Worm (Caenorhabditis elegans) whole organism, late embryonic: ENCODE results near the gene F52H2.3.

Experiments used
- F13H6.1 ChIP-seq: sonication (generic microtip); optimal IDR thresholded peaks from 2 replicates; lab custom pipeline; 2016; ENCODE audit warnings: missing genetic modification characterization, missing compliant biosample characterization
- K02D7.2 ChIP-seq: sonication (generic microtip); optimal IDR thresholded peaks from 2 replicates; lab custom pipeline; 2017; ENCODE audit warnings: mild to moderate bottlenecking, missing genetic modification characterization, missing compliant biosample characterization
- ama-1 ChIP-seq: fragments of 150-350 bp; optimal IDR thresholded peaks from 2 replicates; lab custom pipeline; 2014
- ceh-14 ChIP-seq: sonication (generic microtip); optimal IDR thresholded peaks from 2 replicates; lab custom pipeline; 2016; ENCODE audit warnings: missing genotype, missing genetic modification characterization, missing compliant biosample characterization
- ceh-2 ChIP-seq: sonication (generic microtip); optimal IDR thresholded peaks from 2 replicates; lab custom pipeline; 2016; ENCODE audit warnings: missing genotype, missing genetic modification characterization, missing compliant biosample characterization
- ceh-30 ChIP-seq: fragments of 150-350 bp; optimal IDR thresholded peaks from 2 replicates; lab custom pipeline; 2014; ENCODE audit warnings: missing biosample characterization, missing genetic modification characterization
- ceh-31 ChIP-seq: sonication (generic microtip); optimal IDR thresholded peaks from 2 replicates; lab custom pipeline; 2016; ENCODE audit warnings: missing genetic modification characterization, missing compliant biosample characterization
- ceh-34 ChIP-seq: sonication (generic microtip); optimal IDR thresholded peaks from 2 replicates; lab custom pipeline; 2016; ENCODE audit warnings: mild to moderate bottlenecking, missing genetic modification characterization, missing compliant biosample characterization
- ceh-6 ChIP-seq: fragments of 200-800 bp; sonication (Bioruptor generic); optimal IDR thresholded peaks from 2 replicates; lab custom pipeline; 2018; ENCODE audit warnings: mild to moderate bottlenecking, missing genetic modification characterization, missing compliant biosample characterization
- dmd-4 ChIP-seq: sonication (generic microtip); optimal IDR thresholded peaks from 2 replicates; lab custom pipeline; 2016; ENCODE audit warnings: borderline replicate concordance, missing genetic modification characterization, missing compliant biosample characterization
- elt-2 ChIP-seq: sonication (generic microtip); optimal IDR thresholded peaks from 2 replicates; lab custom pipeline; 2016; ENCODE audit warnings: missing genetic modification reagents, missing genetic modification characterization, missing compliant biosample characterization
- ets-4 ChIP-seq: sonication (generic microtip); optimal IDR thresholded peaks from 2 replicates; lab custom pipeline; 2016; ENCODE audit warnings: missing genetic modification characterization, missing compliant biosample characterization
- fax-1 ChIP-seq: sonication (generic microtip); optimal IDR thresholded peaks from 2 replicates; lab custom pipeline; 2016; ENCODE audit warnings: missing genotype, missing genetic modification characterization, missing compliant biosample characterization
- fkh-10 ChIP-seq: fragments of 150-350 bp; optimal IDR thresholded peaks from 2 replicates; lab custom pipeline; 2014; ENCODE audit warnings: missing biosample characterization, missing genetic modification reagents, missing genetic modification characterization
- gmeb-2 ChIP-seq: sonication (generic microtip); optimal IDR thresholded peaks from 2 replicates; lab custom pipeline; 2016; ENCODE audit warnings: missing genetic modification characterization, inconsistent platforms, missing compliant biosample characterization
- hlh-15 ChIP-seq: sonication (generic microtip); optimal IDR thresholded peaks from 2 replicates; lab custom pipeline; 2016; ENCODE audit warnings: missing genetic modification characterization, missing compliant biosample characterization
- hlh-6 ChIP-seq: sonication (generic microtip); optimal IDR thresholded peaks from 2 replicates; lab custom pipeline; 2016; ENCODE audit warnings: missing genotype, missing genetic modification characterization, missing compliant biosample characterization
- hlh-8 ChIP-seq: sonication (generic microtip); optimal IDR thresholded peaks from 2 replicates; lab custom pipeline; 2016; ENCODE audit warnings: missing genotype, missing genetic modification characterization, missing compliant biosample characterization
- lim-6 ChIP-seq: sonication (generic microtip); optimal IDR thresholded peaks from 2 replicates; lab custom pipeline; 2016; ENCODE audit warnings: missing genetic modification characterization, missing compliant biosample characterization
- lin-11 ChIP-seq: fragments of 200-800 bp; sonication (Bioruptor generic); optimal IDR thresholded peaks from 2 replicates; lab custom pipeline; 2018; ENCODE audit warnings: mild to moderate bottlenecking, missing genetic modification characterization, missing compliant biosample characterization
- madf-2 ChIP-seq: sonication (generic microtip); optimal IDR thresholded peaks from 2 replicates; lab custom pipeline; 2017; ENCODE audit warnings: missing genetic modification characterization, missing compliant biosample characterization
- mec-3 ChIP-seq: sonication (generic microtip); optimal IDR thresholded peaks from 2 replicates; lab custom pipeline; 2016; ENCODE audit warnings: borderline replicate concordance, missing genetic modification characterization, missing compliant biosample characterization
- nfya-1 ChIP-seq: sonication (generic microtip); optimal IDR thresholded peaks from 2 replicates; lab custom pipeline; 2017; ENCODE audit warnings: missing genetic modification characterization, mild to moderate bottlenecking, missing compliant biosample characterization, antibody characterized with exemption, moderate library complexity
- nhr-232 ChIP-seq: sonication (generic microtip); optimal IDR thresholded peaks from 2 replicates; lab custom pipeline; 2016; ENCODE audit warnings: missing genetic modification characterization, missing compliant biosample characterization
- npax-4 ChIP-seq: sonication (generic microtip); optimal IDR thresholded peaks from 2 replicates; lab custom pipeline; 2016; ENCODE audit warnings: missing genetic modification characterization, missing compliant biosample characterization
- pag-3 ChIP-seq: sonication (generic microtip); optimal IDR thresholded peaks from 2 replicates; lab custom pipeline; 2016; ENCODE audit warnings: missing compliant biosample characterization, missing genetic modification characterization, borderline replicate concordance
- pat-9 ChIP-seq: fragments of 200-800 bp; sonication (Bioruptor generic); optimal IDR thresholded peaks from 2 replicates; lab custom pipeline; 2018; ENCODE audit warnings: mild to moderate bottlenecking, missing genetic modification characterization, moderate library complexity, missing compliant biosample characterization
- pax-1 ChIP-seq: fragments of 150-350 bp; optimal IDR thresholded peaks from 2 replicates; lab custom pipeline; 2014; ENCODE audit warnings: missing biosample characterization, missing genetic modification characterization
- pha-2 ChIP-seq: sonication (generic microtip); optimal IDR thresholded peaks from 2 replicates; lab custom pipeline; 2017; ENCODE audit warnings: mild to moderate bottlenecking, missing genetic modification characterization, missing compliant biosample characterization
- pha-4 ChIP-seq: fragments of 150-350 bp; optimal IDR thresholded peaks from 2 replicates; lab custom pipeline; 2018; ENCODE audit warnings: missing biosample characterization, missing genetic modification reagents, missing genetic modification characterization
- ref-2 ChIP-seq: sonication (generic microtip); optimal IDR thresholded peaks from 2 replicates; lab custom pipeline; 2016; ENCODE audit warnings: missing genetic modification characterization, missing compliant biosample characterization
- sox-4 ChIP-seq: sonication (generic microtip); optimal IDR thresholded peaks from 2 replicates; lab custom pipeline; 2017; ENCODE audit warnings: mild to moderate bottlenecking, missing genetic modification characterization, inconsistent platforms, missing compliant biosample characterization
- syd-9 ChIP-seq: sonication (generic microtip); optimal IDR thresholded peaks from 2 replicates; lab custom pipeline; 2016; ENCODE audit warnings: mild to moderate bottlenecking, missing genetic modification characterization, moderate library complexity, missing compliant biosample characterization
- tbx-2 ChIP-seq: sonication (generic microtip); optimal IDR thresholded peaks from 2 replicates; lab custom pipeline; 2016; ENCODE audit warnings: missing genetic modification characterization, missing compliant biosample characterization
- ttx-3 ChIP-seq: sonication (generic microtip); optimal IDR thresholded peaks from 2 replicates; lab custom pipeline; 2016; ENCODE audit warnings: missing genetic modification reagents, missing genetic modification characterization, missing compliant biosample characterization
- unc-3 ChIP-seq, 2 experiments: fragments of 200-800 bp in 1 of 2; sonication (Bioruptor generic) in 1 of 2; sonication (generic microtip) in 1 of 2; conservative IDR thresholded peaks in 1 of 2; optimal IDR thresholded peaks in 1 of 2; 2 replicates each; pipeline versions ENCODE4 v1.3.6 to Lab custom; 2016 to 2022; ENCODE audit warnings: missing compliant biosample characterization in 2 of 2, missing genetic modification characterization in 2 of 2, missing genetic modification reagents in 1 of 2

Gene F52H2.3

DNA sequence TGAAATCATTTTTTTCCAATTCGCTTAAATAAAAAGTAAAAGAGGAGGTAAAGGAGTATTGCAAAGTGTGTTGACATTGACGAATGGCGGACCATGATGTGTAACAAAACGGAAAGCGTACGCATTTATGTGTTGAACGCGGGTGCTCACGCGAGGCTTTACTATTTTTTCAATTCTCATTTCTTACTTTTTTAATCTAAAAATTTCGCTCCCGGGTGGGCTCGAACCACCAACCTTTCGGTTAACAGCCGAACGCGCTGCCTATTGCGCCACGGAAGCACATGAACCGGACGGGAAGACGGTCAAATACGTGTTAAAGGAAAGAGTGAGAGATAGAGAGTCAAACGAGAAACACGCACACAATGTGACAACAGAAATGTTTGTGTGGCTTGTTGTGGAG is 8.5 kb upstream of the F52H2.3 start (continued):
- TF ChIP-seq hlh-15 (peak; percentile 76), pag-3 (tag; lab: Kevin White, UChicago) (no peak), ref-2 (tag; lab: Kevin White, UChicago) (peak; percentile 82), gmeb-2 (tag; lab: Kevin White, UChicago) (peak; percentile 85), ttx-3 (tag; lab: Kevin White, UChicago) (peak; percentile 79), pha-4 (no peak), ceh-31 (peak; percentile 62), ceh-14 (tag; lab: Kevin White, UChicago) (peak; percentile 88), ceh-2 (tag; lab: Kevin White, UChicago) (peak; percentile 47), tbx-2 (tag; lab: Kevin White, UChicago) (peak; percentile 79), sox-4 (tag; lab: Kevin White, UChicago) (peak; percentile 69), fkh-10 (GFP tag; lab: Kevin White, UChicago) (peak; percentile 41), mec-3 (tag; lab: Kevin White, UChicago) (no peak), ceh-6 (GFP tag; lab: Kevin White, UChicago) (peak; percentile 88), npax-4 (tag; lab: Kevin White, UChicago) (peak; percentile 47), lim-6 (tag; lab: Kevin White, UChicago) (no peak), F13H6.1 (tag; lab: Kevin White, UChicago) (peak; percentile 54), pha-2 (tag; lab: Kevin White, UChicago) (peak; percentile 88), unc-3 (GFP tag; conservative IDR thresholded peaks at IDR 0.05; lab: Robert Waterston, UW) (peak; percentile 82), unc-3 (tag; optimal IDR thresholded peaks at IDR 0.05; lab: Kevin White, UChicago) (peak; percentile 64)

DNA sequence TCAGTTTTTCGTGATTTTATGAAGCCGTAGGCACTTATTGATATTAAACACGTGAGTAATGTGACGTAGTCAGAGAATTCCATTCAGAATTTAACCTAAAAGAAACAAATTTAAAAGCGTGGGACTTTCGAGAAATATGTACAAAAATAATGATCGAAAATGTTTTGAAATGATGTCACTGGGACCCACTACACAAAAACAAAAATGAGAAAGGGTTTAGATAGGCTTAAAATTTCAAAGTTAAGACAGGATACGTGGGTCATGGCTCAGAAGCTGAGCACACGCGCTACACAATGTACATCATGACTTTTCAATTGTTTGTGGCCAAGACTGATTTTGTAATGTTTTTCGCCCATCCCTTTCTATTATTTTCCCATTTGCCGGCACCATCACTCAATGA is 8.0 kb upstream of the F52H2.3 start, which contains the start of gene smvt-1:
Gene smvt-1 (minus strand): TSS at position 101 of the 400 bp plus-strand sequence.
- TF ChIP-seq lin-11 (tag; lab: Kevin White, UChicago): no peak
- no peak for TF ChIP-seq pax-1 (tag; lab: Kevin White, UChicago)
- TF ChIP-seq syd-9 (tag; lab: Kevin White, UChicago): no peak
- TF ChIP-seq nhr-232 (tag; lab: Kevin White, UChicago): no peak
- TF ChIP-seq madf-2: no peak
- TF ChIP-seq pat-9 (tag; lab: Kevin White, UChicago): no peak

DNA sequence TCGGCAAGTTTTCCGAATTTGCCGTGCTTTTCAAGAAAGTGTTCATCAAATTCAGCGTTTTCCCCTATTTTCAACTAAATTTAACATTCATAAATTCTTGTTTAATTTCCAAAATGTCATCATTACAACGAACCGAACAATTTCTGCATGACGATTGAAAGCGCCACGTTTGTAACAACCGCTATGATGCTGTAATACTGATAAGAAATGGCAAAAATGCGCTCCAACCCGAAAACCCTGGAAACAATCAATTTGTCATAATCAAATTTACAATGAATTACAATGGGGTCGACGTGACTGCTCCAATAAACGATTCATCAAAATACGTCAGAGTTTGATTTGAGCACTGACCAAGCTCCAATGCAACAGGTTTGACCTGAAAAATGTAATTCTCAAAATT is 3.8 kb upstream of the F52H2.3 start:
- no peak for TF ChIP-seq madf-2
- TF ChIP-seq sox-4 (tag; lab: Kevin White, UChicago): no peak
- no peak for TF ChIP-seq K02D7.2 (tag; lab: Kevin White, UChicago)
- TF ChIP-seq ceh-30 (tag; lab: Kevin White, UChicago): no peak
- no peak for TF ChIP-seq hlh-6 (tag; lab: Kevin White, UChicago)
- TF ChIP-seq ceh-2 (tag; lab: Kevin White, UChicago): no peak
- TF ChIP-seq hlh-8 (tag; lab: Kevin White, UChicago): no peak
- no peak for TF ChIP-seq unc-3 (GFP tag; conservative IDR thresholded peaks at IDR 0.05; lab: Robert Waterston, UW)
- TF ChIP-seq unc-3 (tag; optimal IDR thresholded peaks at IDR 0.05; lab: Kevin White, UChicago): no peak
- no peak for TF ChIP-seq pax-1 (tag; lab: Kevin White, UChicago)
- TF ChIP-seq dmd-4 (tag; lab: Kevin White, UChicago): no peak
- TF ChIP-seq ets-4 (tag; lab: Kevin White, UChicago): no peak
- no peak for TF ChIP-seq fax-1 (tag; lab: Kevin White, UChicago)
- TF ChIP-seq gmeb-2 (tag; lab: Kevin White, UChicago): no peak
- TF ChIP-seq ceh-14 (tag; lab: Kevin White, UChicago): no peak
- no peak for TF ChIP-seq nfya-1
- no peak for TF ChIP-seq elt-2 (tag; lab: Kevin White, UChicago)
- no peak for TF ChIP-seq ceh-34
- no peak for TF ChIP-seq ama-1 (lab: Kevin White, UChicago)
- no peak for TF ChIP-seq hlh-15
- no peak for TF ChIP-seq ref-2 (tag; lab: Kevin White, UChicago)

DNA sequence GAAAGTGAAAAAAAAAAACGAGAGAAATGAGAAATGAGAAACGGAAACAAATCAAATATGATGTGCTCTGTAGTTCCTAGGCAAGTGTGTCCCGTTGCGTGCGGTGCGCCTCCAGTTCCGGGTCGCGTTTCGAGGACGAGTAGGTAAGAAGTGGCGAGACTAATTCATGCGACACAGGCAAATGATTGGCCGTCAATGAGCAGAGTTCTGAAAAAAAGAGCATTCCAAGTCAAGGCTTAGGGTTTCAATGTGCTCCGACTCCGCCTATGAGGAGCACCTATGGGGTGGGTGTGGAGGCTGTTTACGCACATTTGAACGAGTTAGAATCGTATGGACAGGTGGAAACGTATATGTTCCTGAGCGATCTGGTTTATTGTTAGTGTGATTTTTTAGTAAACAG is 2.5 kb upstream of the F52H2.3 start:
- TF ChIP-seq ceh-2 (tag; lab: Kevin White, UChicago): no peak
